Fruit fly (Drosophila melanogaster) S2 (cell line): ENCODE results near the gene AP-1-2beta.
A peak's percentile ranks its signal among the peaks of the same experiment; 100 is the strongest.

Source experiments
- CG8478 ChIP-seq: fragments of >200 bp; optimal IDR thresholded peaks from 2 replicates; lab custom pipeline; 2018
- CTCF ChIP-seq, 2 experiments: fragments of >200 bp; optimal IDR thresholded peaks; 2 replicates each; lab custom pipeline; 2018

Gene AP-1-2beta

dm6 chrX:19754705-19755403 lies 24.1 kb downstream of the AP-1-2beta start:
- no peak for TF ChIP-seq CG8478 (lab: Kevin White, UChicago)
- no peak for TF ChIP-seq CTCF (optimal IDR thresholded peaks at IDR 0.05; lab: Kevin White, UChicago)

dm6 chrX:19762167-19762566 lies 31.4 kb downstream of the AP-1-2beta start:
- TF ChIP-seq CG8478 (lab: Kevin White, UChicago) (no peak), CTCF (optimal IDR thresholded peaks at IDR 0.05; lab: Kevin White, UChicago) (peak in 1 of 2 experiments; percentile 22)

- no peak for TF ChIP-seq CG8478 (lab: Kevin White, UChicago)
- TF ChIP-seq CTCF (optimal IDR thresholded peaks at IDR 0.05; lab: Kevin White, UChicago) = no peak
These were observed 32.7 kb downstream of the AP-1-2beta start for dm6 chrX:19763440-19764002.

- TF ChIP-seq CTCF (optimal IDR thresholded peaks at IDR 0.05; lab: Kevin White, UChicago) (no peak), CG8478 (lab: Kevin White, UChicago) (no peak)
These were observed 34.2 kb downstream of the AP-1-2beta start, which contains the start of gene CG12702 for dm6 chrX:19764824-19765489. CG12702 (minus strand) TSS chrX:19764874.

- TF ChIP-seq CTCF (optimal IDR thresholded peaks at IDR 0.05; lab: Kevin White, UChicago) = no peak
- TF ChIP-seq CG8478 (lab: Kevin White, UChicago) = no peak
These were observed 34.8 kb downstream of the AP-1-2beta start for dm6 chrX:19765490-19766212.

- no peak for TF ChIP-seq CTCF (optimal IDR thresholded peaks at IDR 0.05; lab: Kevin White, UChicago)
- no peak for TF ChIP-seq CG8478 (lab: Kevin White, UChicago)
These were observed 39.2 kb downstream of the AP-1-2beta start for dm6 chrX:19769821-19770519.

dm6 chrX:19772002-19772622 lies 41.3 kb downstream of the AP-1-2beta start:
- no peak for TF ChIP-seq CG8478 (lab: Kevin White, UChicago)
- no peak for TF ChIP-seq CTCF (optimal IDR thresholded peaks at IDR 0.05; lab: Kevin White, UChicago)

dm6 chrX:19773734-19774702 lies 43.2 kb downstream of the AP-1-2beta start:
- TF ChIP-seq CTCF (optimal IDR thresholded peaks at IDR 0.05; lab: Kevin White, UChicago) (no peak), CG8478 (lab: Kevin White, UChicago) (no peak)

- TF ChIP-seq CTCF (optimal IDR thresholded peaks at IDR 0.05; lab: Kevin White, UChicago) (no peak), CG8478 (lab: Kevin White, UChicago) (no peak)
These were observed 44.3 kb downstream of the AP-1-2beta start for dm6 chrX:19775055-19775645.

- TF ChIP-seq CG8478 (lab: Kevin White, UChicago) (no peak), CTCF (optimal IDR thresholded peaks at IDR 0.05; lab: Kevin White, UChicago) (no peak)
These were observed 51.1 kb downstream of the AP-1-2beta start for dm6 chrX:19781861-19782260.

dm6 chrX:19782736-19783325 lies 52.0 kb downstream of the AP-1-2beta start:
- TF ChIP-seq CG8478 (lab: Kevin White, UChicago) = no peak
- no peak for TF ChIP-seq CTCF (optimal IDR thresholded peaks at IDR 0.05; lab: Kevin White, UChicago)

- TF ChIP-seq CG8478 (lab: Kevin White, UChicago) = no peak
- no peak for TF ChIP-seq CTCF (optimal IDR thresholded peaks at IDR 0.05; lab: Kevin White, UChicago)
These were observed 52.7 kb downstream of the AP-1-2beta start, which contains the start of gene zld for dm6 chrX:19783457-19783856. zld (minus strand) TSS chrX:19783548.
